Worm (Caenorhabditis elegans) whole organism, late embryonic: Measurements from ENCODE around the gene tag-151.

Source experiments
- C08G9.2 ChIP-seq: sonication (generic microtip); optimal IDR thresholded peaks from 2 replicates; lab custom pipeline; 2016; ENCODE audit warnings: mild to moderate bottlenecking, missing genetic modification characterization, moderate library complexity, missing compliant biosample characterization
- C38D4.7 ChIP-seq: fragments of 200-800 bp; sonication (Bioruptor generic); optimal IDR thresholded peaks from 2 replicates; lab custom pipeline; 2018; ENCODE audit warnings: mild to moderate bottlenecking, missing genetic modification characterization, moderate library complexity, missing compliant biosample characterization
- F13H6.1 ChIP-seq: sonication (generic microtip); optimal IDR thresholded peaks from 2 replicates; lab custom pipeline; 2016; ENCODE audit warnings: missing genetic modification characterization, missing compliant biosample characterization
- K02D7.2 ChIP-seq: sonication (generic microtip); optimal IDR thresholded peaks from 2 replicates; lab custom pipeline; 2017; ENCODE audit warnings: mild to moderate bottlenecking, missing genetic modification characterization, missing compliant biosample characterization
- K09A11.1 ChIP-seq: sonication (generic microtip); optimal IDR thresholded peaks from 2 replicates; lab custom pipeline; 2017; ENCODE audit warnings: antibody characterized with exemption, mild to moderate bottlenecking, missing genetic modification characterization, missing compliant biosample characterization; ENCODE audit not compliant: insufficient read depth
- Y22D7AL.16 ChIP-seq: sonication (generic microtip); optimal IDR thresholded peaks from 2 replicates; lab custom pipeline; 2016; ENCODE audit warnings: missing genetic modification characterization, missing compliant biosample characterization
- ceh-18 ChIP-seq: sonication (generic microtip); optimal IDR thresholded peaks from 2 replicates; lab custom pipeline; 2016; ENCODE audit warnings: missing genetic modification characterization, missing compliant biosample characterization
- ceh-19 ChIP-seq: fragments of 200-800 bp; sonication (Bioruptor generic); optimal IDR thresholded peaks from 2 replicates; lab custom pipeline; 2018; ENCODE audit warnings: mild to moderate bottlenecking, missing genetic modification characterization, missing compliant biosample characterization
- ceh-2 ChIP-seq: sonication (generic microtip); optimal IDR thresholded peaks from 2 replicates; lab custom pipeline; 2016; ENCODE audit warnings: missing genotype, missing genetic modification characterization, missing compliant biosample characterization
- ceh-24 ChIP-seq: sonication (generic microtip); optimal IDR thresholded peaks from 2 replicates; lab custom pipeline; 2016; ENCODE audit warnings: mild to moderate bottlenecking, missing genetic modification characterization, missing compliant biosample characterization
- ceh-30 ChIP-seq: fragments of 150-350 bp; optimal IDR thresholded peaks from 2 replicates; lab custom pipeline; 2014; ENCODE audit warnings: missing biosample characterization, missing genetic modification characterization
- ceh-31 ChIP-seq: sonication (generic microtip); optimal IDR thresholded peaks from 2 replicates; lab custom pipeline; 2016; ENCODE audit warnings: missing genetic modification characterization, missing compliant biosample characterization
- ceh-34 ChIP-seq: sonication (generic microtip); optimal IDR thresholded peaks from 2 replicates; lab custom pipeline; 2016; ENCODE audit warnings: mild to moderate bottlenecking, missing genetic modification characterization, missing compliant biosample characterization
- ets-4 ChIP-seq: sonication (generic microtip); optimal IDR thresholded peaks from 2 replicates; lab custom pipeline; 2016; ENCODE audit warnings: missing genetic modification characterization, missing compliant biosample characterization
- fax-1 ChIP-seq: sonication (generic microtip); optimal IDR thresholded peaks from 2 replicates; lab custom pipeline; 2016; ENCODE audit warnings: missing genotype, missing genetic modification characterization, missing compliant biosample characterization
- fkh-10 ChIP-seq: fragments of 150-350 bp; optimal IDR thresholded peaks from 2 replicates; lab custom pipeline; 2014; ENCODE audit warnings: missing biosample characterization, missing genetic modification reagents, missing genetic modification characterization
- fkh-6 ChIP-seq: sonication (generic microtip); optimal IDR thresholded peaks from 2 replicates; lab custom pipeline; 2016; ENCODE audit warnings: missing genetic modification characterization, missing compliant biosample characterization
- gmeb-2 ChIP-seq: sonication (generic microtip); optimal IDR thresholded peaks from 2 replicates; lab custom pipeline; 2016; ENCODE audit warnings: missing genetic modification characterization, inconsistent platforms, missing compliant biosample characterization
- hlh-13 ChIP-seq: fragments of 200-800 bp; sonication (Bioruptor generic); optimal IDR thresholded peaks from 2 replicates; lab custom pipeline; 2018; ENCODE audit warnings: mild to moderate bottlenecking, missing genetic modification characterization, missing compliant biosample characterization
- hlh-15 ChIP-seq: sonication (generic microtip); optimal IDR thresholded peaks from 2 replicates; lab custom pipeline; 2016; ENCODE audit warnings: missing genetic modification characterization, missing compliant biosample characterization
- hlh-30 ChIP-seq: sonication (generic microtip); optimal IDR thresholded peaks from 2 replicates; lab custom pipeline; 2017; ENCODE audit warnings: antibody characterized with exemption, missing genetic modification characterization, missing compliant biosample characterization; ENCODE audit not compliant: insufficient read depth
- hlh-6 ChIP-seq: sonication (generic microtip); optimal IDR thresholded peaks from 2 replicates; lab custom pipeline; 2016; ENCODE audit warnings: missing genotype, missing genetic modification characterization, missing compliant biosample characterization
- hlh-8 ChIP-seq: sonication (generic microtip); optimal IDR thresholded peaks from 2 replicates; lab custom pipeline; 2016; ENCODE audit warnings: missing genotype, missing genetic modification characterization, missing compliant biosample characterization
- lim-6 ChIP-seq: sonication (generic microtip); optimal IDR thresholded peaks from 2 replicates; lab custom pipeline; 2016; ENCODE audit warnings: missing genetic modification characterization, missing compliant biosample characterization
- nhr-11 ChIP-seq: fragments of 150-350 bp; optimal IDR thresholded peaks from 2 replicates; lab custom pipeline; 2014; ENCODE audit warnings: missing biosample characterization, missing genetic modification characterization
- nhr-232 ChIP-seq: sonication (generic microtip); optimal IDR thresholded peaks from 2 replicates; lab custom pipeline; 2016; ENCODE audit warnings: missing genetic modification characterization, missing compliant biosample characterization
- pat-9 ChIP-seq: fragments of 200-800 bp; sonication (Bioruptor generic); optimal IDR thresholded peaks from 2 replicates; lab custom pipeline; 2018; ENCODE audit warnings: mild to moderate bottlenecking, missing genetic modification characterization, moderate library complexity, missing compliant biosample characterization
- pha-2 ChIP-seq: sonication (generic microtip); optimal IDR thresholded peaks from 2 replicates; lab custom pipeline; 2017; ENCODE audit warnings: mild to moderate bottlenecking, missing genetic modification characterization, missing compliant biosample characterization
- pha-4 ChIP-seq: fragments of 150-350 bp; optimal IDR thresholded peaks from 2 replicates; lab custom pipeline; 2018; ENCODE audit warnings: missing biosample characterization, missing genetic modification reagents, missing genetic modification characterization
- pqm-1 ChIP-seq: sonication (generic microtip); optimal IDR thresholded peaks from 2 replicates; lab custom pipeline; 2016; ENCODE audit warnings: missing genetic modification characterization, missing compliant biosample characterization
- rnt-1 ChIP-seq: sonication (generic microtip); optimal IDR thresholded peaks from 2 replicates; lab custom pipeline; 2016; ENCODE audit warnings: missing genetic modification characterization, missing compliant biosample characterization
- sdc-2 ChIP-seq: sonication (generic microtip); optimal IDR thresholded peaks from 2 replicates; lab custom pipeline; 2016; ENCODE audit warnings: missing genotype, missing genetic modification characterization, missing compliant biosample characterization
- sox-4 ChIP-seq: sonication (generic microtip); optimal IDR thresholded peaks from 2 replicates; lab custom pipeline; 2017; ENCODE audit warnings: mild to moderate bottlenecking, missing genetic modification characterization, inconsistent platforms, missing compliant biosample characterization
- tbx-7 ChIP-seq: sonication (generic microtip); optimal IDR thresholded peaks from 2 replicates; lab custom pipeline; 2016; ENCODE audit warnings: missing genotype, missing genetic modification characterization, missing compliant biosample characterization
- ttx-3 ChIP-seq: sonication (generic microtip); optimal IDR thresholded peaks from 2 replicates; lab custom pipeline; 2016; ENCODE audit warnings: missing genetic modification reagents, missing genetic modification characterization, missing compliant biosample characterization
- unc-55 ChIP-seq: sonication (generic microtip); optimal IDR thresholded peaks from 2 replicates; lab custom pipeline; 2017; ENCODE audit warnings: missing biosample characterization, missing genetic modification reagents, missing genetic modification characterization
- unc-86 ChIP-seq: sonication (generic microtip); optimal IDR thresholded peaks from 2 replicates; lab custom pipeline; 2016; ENCODE audit warnings: missing genetic modification characterization, missing compliant biosample characterization
- ztf-16 ChIP-seq: sonication (generic microtip); optimal IDR thresholded peaks from 2 replicates; lab custom pipeline; 2017; ENCODE audit warnings: missing genetic modification characterization, missing compliant biosample characterization

tag-151 gene

ce11 chrII:4710120-4710519 lies at the start of gene tag-151:
TSS of gene tag-151 (plus strand) at chrII:4710277.
- no peak for TF ChIP-seq fax-1 (tag; lab: Kevin White, UChicago)
- TF ChIP-seq pha-2 (tag; lab: Kevin White, UChicago): no peak
- TF ChIP-seq pqm-1 (tag; lab: Kevin White, UChicago): no peak
- TF ChIP-seq ceh-30: no peak
- no peak for TF ChIP-seq K09A11.1 (tag; lab: Kevin White, UChicago)
- no peak for TF ChIP-seq Y22D7AL.16 (tag; lab: Kevin White, UChicago)
- TF ChIP-seq ets-4: no peak
- TF ChIP-seq hlh-6 (tag; lab: Kevin White, UChicago): no peak
- no peak for TF ChIP-seq hlh-15
- TF ChIP-seq ttx-3 (tag; lab: Kevin White, UChicago): no peak
- TF ChIP-seq ceh-2 (tag; lab: Kevin White, UChicago): no peak
- no peak for TF ChIP-seq K02D7.2 (tag; lab: Kevin White, UChicago)
- TF ChIP-seq C08G9.2: no peak
- TF ChIP-seq rnt-1 (tag; lab: Kevin White, UChicago): no peak
- no peak for TF ChIP-seq tbx-7 (tag; lab: Kevin White, UChicago)
- TF ChIP-seq unc-55: no peak
- no peak for TF ChIP-seq hlh-8 (tag; lab: Kevin White, UChicago)
- no peak for TF ChIP-seq nhr-11 (tag; lab: Kevin White, UChicago)
- no peak for TF ChIP-seq fkh-6 (tag; lab: Kevin White, UChicago)
- no peak for TF ChIP-seq ceh-18 (tag; lab: Kevin White, UChicago)

- TF ChIP-seq ceh-2 (tag; lab: Kevin White, UChicago) (no peak), lim-6 (no peak), ztf-16 (no peak), unc-86 (tag; lab: Kevin White, UChicago) (no peak), sdc-2 (tag; lab: Kevin White, UChicago) (no peak), C38D4.7 (GFP tag; lab: Kevin White, UChicago) (no peak), Y22D7AL.16 (tag; lab: Kevin White, UChicago) (no peak)
- TF ChIP-seq, all 69 proteins: peak for 0
Observed at ce11 chrII:4661278-4661677, 48.8 kb upstream of the tag-151 start, which contains the start of gene T05A7.13. TSS of gene T05A7.13 (minus strand) at chrII:4661378.

- no peak for TF ChIP-seq ceh-19 (GFP tag; lab: Kevin White, UChicago)
- no peak for TF ChIP-seq ceh-31 (tag; lab: Kevin White, UChicago)
- TF ChIP-seq hlh-13 (GFP tag; lab: Kevin White, UChicago): no peak
- TF ChIP-seq gmeb-2 (tag; lab: Kevin White, UChicago): no peak
- TF ChIP-seq ceh-34: no peak
- TF ChIP-seq lim-6: no peak
- TF ChIP-seq sox-4 (tag; lab: Kevin White, UChicago): no peak
- TF ChIP-seq nhr-232 (tag; lab: Kevin White, UChicago): no peak
- no peak for TF ChIP-seq Y22D7AL.16 (tag; lab: Kevin White, UChicago)
- TF ChIP-seq ceh-18 (tag; lab: Kevin White, UChicago): no peak
Observed at ce11 chrII:4663186-4663585, 46.9 kb upstream of the tag-151 start, which contains the start of gene T05A7.12. TSS of gene T05A7.12 (minus strand) at chrII:4663286.

ce11 chrII:4665359-4665758 lies 44.7 kb upstream of the tag-151 start, which contains the start of gene T05A7.11:
TSS of gene T05A7.11 (minus strand) at chrII:4665459.
- TF ChIP-seq unc-86 (tag; lab: Kevin White, UChicago) (no peak), pha-4 (tag; lab: Kevin White, UChicago) (no peak), hlh-6 (tag; lab: Kevin White, UChicago) (no peak), F13H6.1 (tag; lab: Kevin White, UChicago) (no peak), ceh-24 (tag; lab: Kevin White, UChicago) (no peak), C08G9.2 (no peak), ceh-2 (tag; lab: Kevin White, UChicago) (no peak), hlh-8 (tag; lab: Kevin White, UChicago) (no peak), hlh-30 (tag; lab: Kevin White, UChicago) (no peak), pat-9 (tag; lab: Kevin White, UChicago) (no peak), K02D7.2 (tag; lab: Kevin White, UChicago) (no peak), fkh-10 (no peak)
- TF ChIP-seq, all 69 proteins: peak for 0
